Worm (Caenorhabditis elegans): ENCODE data around the gene exo-1.

Gene exo-1

DNA sequence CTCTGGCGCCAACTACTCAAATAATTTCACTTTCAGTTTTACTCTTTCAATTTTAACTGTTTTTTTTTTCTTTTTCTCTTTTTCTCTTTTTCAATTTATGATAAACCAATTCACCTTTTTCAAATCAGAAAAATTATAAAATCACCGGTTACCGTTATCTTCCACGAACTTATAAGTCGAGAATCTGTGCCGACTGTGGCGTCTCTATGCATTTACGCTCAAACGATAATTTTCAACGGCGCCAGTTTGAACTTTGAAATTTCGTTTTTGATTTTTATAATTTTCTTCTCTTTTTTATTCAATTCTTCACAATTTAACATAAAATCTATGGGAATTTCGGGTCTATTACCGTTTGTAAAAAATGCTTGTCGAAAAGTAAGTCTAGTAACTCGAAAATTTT is at the start of gene exo-1:
exo-1 (plus strand) TSS at position 101 of the 400 bp plus-strand sequence.
- TF ChIP-seq T26A5.8 (tag; optimal IDR thresholded peaks at IDR 0.05) (no peak), xnd-1 (tag; optimal IDR thresholded peaks at IDR 0.05) (no peak), hlh-12 (tag; optimal IDR thresholded peaks at IDR 0.05) (no peak), sptf-2 (GFP tag; optimal IDR thresholded peaks at IDR 0.05) (no peak), hmg-1.2 (GFP tag; IDR thresholded peaks at IDR 0.05) (no peak; the same call in 1 of the 2 replicates), ekl-4 (GFP tag; IDR thresholded peaks at IDR 0.05) (no peak), mel-28 (tag; optimal IDR thresholded peaks at IDR 0.05; ENCODE audit: borderline replicate concordance) (no peak), B0261.1 (tag; optimal IDR thresholded peaks at IDR 0.05) (no peak), madf-6 (GFP tag; IDR thresholded peaks at IDR 0.05) (no peak), F37B4.10 (GFP tag; IDR thresholded peaks at IDR 0.05) (no peak), hlh-26 (GFP tag; conservative IDR thresholded peaks at IDR 0.05) (no peak), attf-3 (GFP tag; conservative IDR thresholded peaks at IDR 0.05) (0 out of 2 replicates have a peak, but pooled peaks have one; percentile 20), lsl-1 (GFP tag; optimal IDR thresholded peaks at IDR 0.05) (peak; percentile 44), ztf-28 (GFP tag; IDR thresholded peaks at IDR 0.05) (no peak), F55B11.4 (tag; optimal IDR thresholded peaks at IDR 0.05; ENCODE audit: borderline replicate concordance, insufficient read depth) (no peak), Y56A3A.18 (GFP tag; IDR thresholded peaks at IDR 0.05) (no peak), ztf-18 (tag; optimal IDR thresholded peaks at IDR 0.05) (peak; percentile 41), bed-2 (GFP tag; IDR thresholded peaks at IDR 0.05) (no peak), nhr-80 (tag; optimal IDR thresholded peaks at IDR 0.05) (peak; percentile 36), akir-1 (GFP tag; optimal IDR thresholded peaks at IDR 0.05) (no peak), hsf-1 (GFP tag; IDR thresholded peaks at IDR 0.05) (no peak), K11D2.4 (GFP tag; IDR thresholded peaks at IDR 0.05) (no peak), nhr-120 (GFP tag; IDR thresholded peaks at IDR 0.05) (no peak), dpl-1 (GFP tag; optimal IDR thresholded peaks at IDR 0.05) (peak; percentile 80), die-1 (tag; optimal IDR thresholded peaks at IDR 0.05) (no peak), nfya-2 (GFP tag; IDR thresholded peaks at IDR 0.05) (no peak), pha-4 (tag; optimal IDR thresholded peaks at IDR 0.05) (no peak), lag-1 (GFP tag; IDR thresholded peaks at IDR 0.05) (no peak), ets-4 (GFP tag; optimal IDR thresholded peaks at IDR 0.05) (no peak), repo-1 (tag; optimal IDR thresholded peaks at IDR 0.05) (no peak), ztf-6 (GFP tag; IDR thresholded peaks at IDR 0.05) (no peak), ccch-3 (GFP tag; optimal IDR thresholded peaks at IDR 0.05) (no peak), snpc-3.4 (tag; optimal IDR thresholded peaks at IDR 0.05) (peak; percentile 17), him-1 (tag; optimal IDR thresholded peaks at IDR 0.05) (peak; percentile 4), lsy-27 (tag; optimal IDR thresholded peaks at IDR 0.05; ENCODE audit: borderline replicate concordance, insufficient read depth) (no peak), rec-8 (tag; optimal IDR thresholded peaks at IDR 0.05) (no peak), egl-18 (GFP tag; IDR thresholded peaks at IDR 0.05) (no peak), ztf-3 (GFP tag; optimal IDR thresholded peaks at IDR 0.05) (no peak), ztf-22 (GFP tag; optimal IDR thresholded peaks at IDR 0.05) (no peak), athp-1 (tag; optimal IDR thresholded peaks at IDR 0.05) (no peak), B0336.3 (GFP tag; IDR thresholded peaks at IDR 0.05) (no peak), snpc-4 (GFP tag; optimal IDR thresholded peaks at IDR 0.05) (no peak), snpc-4 (tag; optimal IDR thresholded peaks at IDR 0.05) (no peak), D2030.7 (GFP tag; IDR thresholded peaks at IDR 0.05) (peak; percentile 68), gei-17 (GFP tag; optimal IDR thresholded peaks at IDR 0.05) (no peak), F52B5.7 (tag; optimal IDR thresholded peaks at IDR 0.05) (no peak), C17E4.6 (GFP tag; IDR thresholded peaks at IDR 0.05) (no peak), B0035.1 (tag; optimal IDR thresholded peaks at IDR 0.05) (no peak), attf-6 (GFP tag; IDR thresholded peaks at IDR 0.05) (no peak), rcor-1 (GFP tag; IDR thresholded peaks at IDR 0.05) (no peak)

Data from whole organism, young adult.